Worm (Caenorhabditis elegans): ENCODE data around the gene ifo-1.
"Not testable (repeated sequence)": the region's sequence is repeated elsewhere in the genome, so short reads cannot be mapped to it uniquely, and the experiment has no call there.

DNA sequence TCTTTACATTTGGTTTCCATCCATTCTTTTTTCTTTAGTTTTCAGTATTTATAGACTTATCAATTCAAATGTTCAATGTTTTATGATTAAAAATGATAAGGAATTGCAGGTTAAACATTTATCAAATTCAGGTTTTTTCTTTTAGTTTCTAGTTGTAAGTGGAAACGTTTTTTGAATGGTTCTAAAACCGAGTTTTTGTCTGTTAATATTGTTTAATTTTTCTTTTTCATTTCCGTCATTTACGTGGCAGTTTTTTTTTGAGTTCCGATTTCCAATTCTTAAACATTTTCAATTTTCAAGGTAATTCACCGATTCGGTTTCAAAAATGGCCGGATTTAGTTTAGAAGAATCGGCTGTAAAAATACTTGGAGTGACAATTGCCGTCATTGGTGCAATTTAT lies 48.4 kb upstream of the ifo-1 start, which contains the start of gene T12B3.3:
- not testable (repeated sequence) for TF ChIP-seq lin-11 (tag; optimal IDR thresholded peaks at IDR 0.05); skn-1 (tag; optimal IDR thresholded peaks at IDR 0.05); nhr-25 (tag; optimal IDR thresholded peaks at IDR 0.05); unc-62 (GFP tag; optimal IDR thresholded peaks at IDR 0.05); egl-27 (tag; optimal IDR thresholded peaks at IDR 0.05); nhr-11 (tag; optimal IDR thresholded peaks at IDR 0.05); aly-2 (tag; optimal IDR thresholded peaks at IDR 0.05); nhr-237 (tag; optimal IDR thresholded peaks at IDR 0.05); nhr-6 (tag; optimal IDR thresholded peaks at IDR 0.05); lsy-2 (tag; optimal IDR thresholded peaks at IDR 0.05); lin-39 (tag; optimal IDR thresholded peaks at IDR 0.05); snpc-4 (tag; optimal IDR thresholded peaks at IDR 0.05)

Measured in whole organism, L2 larva.